Worm (Caenorhabditis elegans) whole organism, L4/young adult: ENCODE results near the gene smf-2.

Source experiments
- W03F9.2 ChIP-seq: fragments of 150-350 bp; optimal IDR thresholded peaks from 2 replicates; lab custom pipeline; 2014; ENCODE audit warnings: missing biosample characterization, missing genetic modification characterization
- dao-5 ChIP-seq: sonication (generic microtip); optimal IDR thresholded peaks from 2 replicates; lab custom pipeline; 2016; ENCODE audit warnings: missing genotype, missing genetic modification characterization, moderate library complexity, missing compliant biosample characterization
- him-1 ChIP-seq: sonication (generic microtip); optimal IDR thresholded peaks from 2 replicates; lab custom pipeline; 2016; ENCODE audit warnings: missing genotype, missing genetic modification reagents, missing genetic modification characterization, missing compliant biosample characterization

The smf-2 gene

ce11 chrX:6718595-6718994 lies at the start of gene smf-2:
smf-2 (minus strand) TSS chrX:6718695.
- no peak for TF ChIP-seq him-1 (tag; lab: Kevin White, UChicago)
- no peak for TF ChIP-seq W03F9.2
- TF ChIP-seq dao-5 (tag; lab: Kevin White, UChicago) = no peak

- TF ChIP-seq him-1 (tag; lab: Kevin White, UChicago) (no peak), dao-5 (tag; lab: Kevin White, UChicago) (no peak), W03F9.2 (no peak)
Measured at ce11 chrX:6761688-6762185, 43.2 kb upstream of the smf-2 start, which contains the start of gene abts-4. abts-4 (minus strand) TSS chrX:6761738.

DNA sequence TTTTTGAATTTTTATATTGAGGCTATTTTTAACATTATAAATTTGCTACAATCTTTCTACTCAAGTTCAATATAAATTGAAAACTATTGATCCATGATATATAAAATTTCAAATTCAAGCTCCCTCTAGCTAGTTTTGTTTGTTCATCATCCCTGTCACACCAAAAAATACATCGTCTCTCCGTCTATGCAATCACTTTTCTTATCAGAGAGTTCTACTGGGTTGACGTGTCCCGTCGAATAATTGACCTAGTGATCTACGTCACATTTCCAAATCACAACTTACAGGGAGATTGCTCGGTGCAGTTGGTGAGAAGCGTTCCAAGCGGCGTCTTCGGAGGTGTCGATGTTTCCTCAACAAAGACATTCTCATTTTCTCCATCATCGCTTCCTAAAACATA lies 42.7 kb upstream of the smf-2 start:
- TF ChIP-seq W03F9.2 (no peak), dao-5 (tag; lab: Kevin White, UChicago) (no peak), him-1 (tag; lab: Kevin White, UChicago) (no peak)

- TF ChIP-seq him-1 (tag; lab: Kevin White, UChicago) (peak; percentile 77), dao-5 (tag; lab: Kevin White, UChicago) (no peak), W03F9.2 (peak; percentile 49)
Measured at ce11 chrX:6750145-6750544, 31.6 kb upstream of the smf-2 start.

ce11 chrX:6749124-6749822 lies 30.8 kb upstream of the smf-2 start:
- TF ChIP-seq W03F9.2 (no peak), dao-5 (tag; lab: Kevin White, UChicago) (no peak), him-1 (tag; lab: Kevin White, UChicago) (no peak)

- no peak for TF ChIP-seq W03F9.2
- TF ChIP-seq him-1 (tag; lab: Kevin White, UChicago) = no peak
- no peak for TF ChIP-seq dao-5 (tag; lab: Kevin White, UChicago)
Measured at ce11 chrX:6747906-6748356, 29.4 kb upstream of the smf-2 start.

DNA sequence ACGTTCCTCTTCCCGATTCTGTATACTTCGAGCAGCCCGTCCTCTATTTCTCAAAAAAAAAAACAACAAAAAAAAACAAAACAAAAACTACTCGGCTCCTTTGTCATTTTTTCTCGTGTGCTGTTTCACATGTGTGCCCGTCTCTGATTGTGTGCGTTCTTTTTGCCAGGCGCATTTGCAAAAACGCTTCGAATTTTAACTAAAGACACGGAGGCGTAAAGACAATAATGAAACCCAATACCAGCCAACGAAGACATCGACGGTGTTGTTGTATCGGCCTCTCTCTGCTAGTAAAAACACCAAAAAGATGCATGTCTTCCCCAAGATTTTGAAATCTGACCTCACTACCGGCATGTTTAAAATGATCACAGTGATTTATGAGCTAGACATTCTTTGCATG lies 28.4 kb upstream of the smf-2 start:
- TF ChIP-seq dao-5 (tag; lab: Kevin White, UChicago) = no peak
- no peak for TF ChIP-seq W03F9.2
- no peak for TF ChIP-seq him-1 (tag; lab: Kevin White, UChicago)

- no peak for TF ChIP-seq dao-5 (tag; lab: Kevin White, UChicago)
Measured at ce11 chrX:6745515-6745914, 27.0 kb upstream of the smf-2 start.

DNA sequence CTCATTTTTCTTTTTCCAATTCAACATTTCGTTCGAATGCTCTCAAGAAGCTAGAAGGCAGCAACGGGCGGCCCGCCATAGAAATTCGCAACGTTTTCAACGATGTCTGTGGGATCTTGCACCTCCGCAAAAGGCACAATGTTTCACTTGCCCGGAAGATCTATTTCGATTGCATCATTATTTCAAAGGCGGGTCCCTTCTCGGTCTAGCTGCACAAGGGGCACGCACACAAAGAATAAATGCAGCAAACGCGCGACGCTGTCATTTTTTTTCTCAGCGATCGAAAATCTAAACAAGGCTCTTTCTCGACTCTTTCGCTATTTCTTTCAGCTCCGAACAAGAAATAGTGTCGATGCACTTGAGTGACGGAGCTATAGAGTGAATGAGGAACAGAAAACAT lies 26.5 kb upstream of the smf-2 start:
- TF ChIP-seq W03F9.2 (no peak), him-1 (tag; lab: Kevin White, UChicago) (peak; percentile 26)

ce11 chrX:6744537-6744936 lies 26.0 kb upstream of the smf-2 start:
- TF ChIP-seq W03F9.2 (peak; percentile 1), him-1 (tag; lab: Kevin White, UChicago) (no peak), dao-5 (tag; lab: Kevin White, UChicago) (no peak)

ce11 chrX:6743853-6744346 lies 25.4 kb upstream of the smf-2 start:
- TF ChIP-seq dao-5 (tag; lab: Kevin White, UChicago) (no peak), W03F9.2 (peak; percentile 67)

ce11 chrX:6743344-6743743 lies 24.8 kb upstream of the smf-2 start:
- TF ChIP-seq him-1 (tag; lab: Kevin White, UChicago) = no peak
- TF ChIP-seq W03F9.2 = no peak
- TF ChIP-seq dao-5 (tag; lab: Kevin White, UChicago) = no peak

ce11 chrX:6742891-6743290 lies 24.4 kb upstream of the smf-2 start:
- TF ChIP-seq W03F9.2 (no peak), dao-5 (tag; lab: Kevin White, UChicago) (no peak), him-1 (tag; lab: Kevin White, UChicago) (no peak)

ce11 chrX:6742011-6742683 lies 23.7 kb upstream of the smf-2 start, which contains the start of gene mdl-1:
mdl-1 (plus strand) TSS chrX:6742351.
- peak; percentile 4 for TF ChIP-seq him-1 (tag; lab: Kevin White, UChicago)
- TF ChIP-seq dao-5 (tag; lab: Kevin White, UChicago) = no peak
